Worm (Caenorhabditis elegans): ENCODE measurements around the gene F14H8.8.

Gene F14H8.8

DNA sequence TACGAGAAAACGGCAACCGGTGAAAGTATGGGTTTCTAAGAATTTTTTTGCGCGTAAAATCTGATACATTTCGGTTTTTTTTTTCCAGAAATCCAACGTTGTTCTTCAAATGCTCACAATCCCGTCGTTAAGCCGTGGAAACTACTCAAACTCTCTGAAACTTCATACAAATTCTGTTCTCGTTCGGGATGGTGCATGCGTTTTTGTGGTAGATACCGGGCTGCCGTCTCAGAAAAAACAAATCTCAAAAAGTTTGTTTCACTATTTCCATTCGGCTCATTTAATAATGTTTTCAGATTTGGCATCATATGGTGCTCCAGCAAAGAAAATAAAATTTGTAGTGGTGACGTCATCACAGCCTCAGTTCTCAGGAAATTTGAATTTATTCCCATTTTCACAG, 25.5 kb downstream of the F14H8.8 start:
- TF ChIP-seq him-1 (tag; optimal IDR thresholded peaks at IDR 0.05): no peak
- TF ChIP-seq dao-5 (tag; optimal IDR thresholded peaks at IDR 0.05): no peak
- TF ChIP-seq W03F9.2 (tag; optimal IDR thresholded peaks at IDR 0.05): no peak

- no peak for TF ChIP-seq W03F9.2 (tag; optimal IDR thresholded peaks at IDR 0.05)
- TF ChIP-seq dao-5 (tag; optimal IDR thresholded peaks at IDR 0.05): no peak
- no peak for TF ChIP-seq him-1 (tag; optimal IDR thresholded peaks at IDR 0.05)
These were observed 26.6 kb downstream of the F14H8.8 start, which contains the start of gene C25D7.16 for ce11 chrV:15055873-15056272. Gene C25D7.16 (plus strand): TSS chrV:15056173.

DNA sequence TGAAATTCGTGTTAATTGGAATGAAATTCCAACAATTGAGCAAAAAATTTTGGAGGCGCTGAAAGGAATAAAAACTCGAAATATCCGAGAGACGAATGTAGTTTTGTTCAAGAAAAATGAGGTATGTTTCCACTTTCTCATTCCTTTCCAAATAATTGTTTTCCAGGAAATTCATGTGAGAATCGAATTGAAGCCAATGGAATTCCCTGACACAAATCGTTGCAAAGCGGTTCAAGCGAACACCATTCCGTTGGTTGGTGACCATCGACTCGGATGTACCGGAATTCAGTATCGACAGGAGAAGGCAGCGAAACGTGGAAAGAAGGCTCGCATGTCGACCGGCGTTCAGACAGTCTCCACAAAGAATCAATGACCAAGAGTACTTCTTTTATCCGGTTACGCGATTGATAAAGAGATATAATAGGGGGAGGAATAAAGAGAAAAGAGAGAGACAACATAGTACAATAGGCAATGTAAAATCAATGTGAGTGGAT, 27.1 kb downstream of the F14H8.8 start:
- TF ChIP-seq him-1 (tag; optimal IDR thresholded peaks at IDR 0.05): no peak
- TF ChIP-seq dao-5 (tag; optimal IDR thresholded peaks at IDR 0.05): no peak
- TF ChIP-seq W03F9.2 (tag; optimal IDR thresholded peaks at IDR 0.05): no peak

ce11 chrV:15057724-15058123, 28.5 kb downstream of the F14H8.8 start:
- TF ChIP-seq him-1 (tag; optimal IDR thresholded peaks at IDR 0.05): no peak
- TF ChIP-seq W03F9.2 (tag; optimal IDR thresholded peaks at IDR 0.05): no peak
- no peak for TF ChIP-seq dao-5 (tag; optimal IDR thresholded peaks at IDR 0.05)

- no peak for TF ChIP-seq W03F9.2 (tag; optimal IDR thresholded peaks at IDR 0.05)
- TF ChIP-seq him-1 (tag; optimal IDR thresholded peaks at IDR 0.05): no peak
- no peak for TF ChIP-seq dao-5 (tag; optimal IDR thresholded peaks at IDR 0.05)
These were observed 29.2 kb downstream of the F14H8.8 start for ce11 chrV:15058423-15058822.

- no peak for TF ChIP-seq W03F9.2 (tag; optimal IDR thresholded peaks at IDR 0.05)
- TF ChIP-seq him-1 (tag; optimal IDR thresholded peaks at IDR 0.05): no peak
- no peak for TF ChIP-seq dao-5 (tag; optimal IDR thresholded peaks at IDR 0.05)
These were observed 29.7 kb downstream of the F14H8.8 start for ce11 chrV:15058965-15059364.

DNA sequence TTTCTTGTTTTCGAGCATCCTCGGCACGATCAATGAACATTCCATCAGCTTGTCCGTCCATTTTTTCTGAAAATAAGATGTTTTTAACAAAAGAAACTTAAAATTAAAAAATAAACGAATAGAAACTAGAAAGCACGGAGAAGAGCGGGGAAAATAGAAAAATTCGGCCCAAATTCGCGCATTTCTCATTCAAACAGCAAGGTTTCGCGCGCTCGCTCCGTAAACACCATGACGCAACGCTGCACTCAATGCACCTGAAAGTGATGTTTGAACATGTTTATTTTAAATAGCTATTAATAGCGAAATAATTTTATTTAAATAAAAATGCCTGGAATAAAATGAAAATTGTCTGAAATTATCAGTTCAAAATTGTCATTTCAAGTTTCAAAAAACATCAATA, 30.3 kb downstream of the F14H8.8 start, which contains the start of the genes mcm-3 and C25D7.15:
Gene mcm-3 (minus strand): TSS at position 66 of the 400 bp plus-strand sequence.
Gene C25D7.15 (plus strand): TSS at position 275 of the 400 bp plus-strand sequence.
- peak; percentile 32 for TF ChIP-seq W03F9.2 (tag; optimal IDR thresholded peaks at IDR 0.05)
- no peak for TF ChIP-seq him-1 (tag; optimal IDR thresholded peaks at IDR 0.05)

DNA sequence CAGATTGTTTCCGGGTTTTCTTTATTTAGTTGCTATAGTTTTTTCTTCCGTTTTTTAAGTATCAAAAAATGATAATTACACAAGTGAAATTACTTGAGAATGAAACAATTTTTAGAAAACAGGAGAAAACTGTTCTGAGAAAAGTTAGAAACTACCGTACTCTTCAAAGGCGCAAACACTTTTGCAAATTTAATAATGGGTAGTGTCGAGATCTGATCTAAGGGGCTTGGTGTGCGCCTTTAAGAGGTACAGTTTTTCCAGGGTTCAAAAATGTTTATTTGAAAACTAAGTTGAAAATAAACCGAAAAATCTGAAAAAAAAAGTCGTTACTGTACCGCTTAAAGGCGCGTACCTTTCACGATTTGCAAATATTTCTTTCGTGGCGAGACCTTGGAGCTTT, 31.3 kb downstream of the F14H8.8 start:
- TF ChIP-seq him-1 (tag; optimal IDR thresholded peaks at IDR 0.05): no peak
- TF ChIP-seq W03F9.2 (tag; optimal IDR thresholded peaks at IDR 0.05): no peak
- TF ChIP-seq dao-5 (tag; optimal IDR thresholded peaks at IDR 0.05): no peak

DNA sequence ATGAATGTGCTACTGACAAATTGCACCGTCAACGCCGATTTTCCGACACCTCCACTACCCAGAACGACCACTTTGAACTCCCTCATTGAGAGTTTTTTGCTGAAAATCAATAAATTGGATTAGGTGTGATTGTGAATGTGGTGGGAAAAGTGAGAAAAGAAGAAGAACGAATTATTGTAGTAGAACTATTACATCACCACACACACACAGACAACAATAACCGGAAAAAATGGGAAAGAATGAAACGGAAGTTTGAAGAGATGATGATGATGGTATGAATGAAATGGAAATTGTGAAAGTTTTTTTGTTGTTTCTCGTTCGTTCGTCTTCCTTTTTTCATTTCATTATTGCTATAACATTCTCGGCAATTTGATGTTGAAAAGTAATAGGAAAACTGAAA, 34.7 kb downstream of the F14H8.8 start, which contains the start of gene rap-2:
Gene rap-2 (minus strand): TSS at position 101 of the 400 bp plus-strand sequence.
- no peak for TF ChIP-seq W03F9.2 (tag; optimal IDR thresholded peaks at IDR 0.05)
- no peak for TF ChIP-seq dao-5 (tag; optimal IDR thresholded peaks at IDR 0.05)
- no peak for TF ChIP-seq him-1 (tag; optimal IDR thresholded peaks at IDR 0.05)

ce11 chrV:15065068-15065744, 35.9 kb downstream of the F14H8.8 start, which contains the start of gene C25D7.9:
Gene C25D7.9 (plus strand): TSS chrV:15065135.
- TF ChIP-seq W03F9.2 (tag; optimal IDR thresholded peaks at IDR 0.05): no peak
- no peak for TF ChIP-seq dao-5 (tag; optimal IDR thresholded peaks at IDR 0.05)
- TF ChIP-seq him-1 (tag; optimal IDR thresholded peaks at IDR 0.05): no peak

DNA sequence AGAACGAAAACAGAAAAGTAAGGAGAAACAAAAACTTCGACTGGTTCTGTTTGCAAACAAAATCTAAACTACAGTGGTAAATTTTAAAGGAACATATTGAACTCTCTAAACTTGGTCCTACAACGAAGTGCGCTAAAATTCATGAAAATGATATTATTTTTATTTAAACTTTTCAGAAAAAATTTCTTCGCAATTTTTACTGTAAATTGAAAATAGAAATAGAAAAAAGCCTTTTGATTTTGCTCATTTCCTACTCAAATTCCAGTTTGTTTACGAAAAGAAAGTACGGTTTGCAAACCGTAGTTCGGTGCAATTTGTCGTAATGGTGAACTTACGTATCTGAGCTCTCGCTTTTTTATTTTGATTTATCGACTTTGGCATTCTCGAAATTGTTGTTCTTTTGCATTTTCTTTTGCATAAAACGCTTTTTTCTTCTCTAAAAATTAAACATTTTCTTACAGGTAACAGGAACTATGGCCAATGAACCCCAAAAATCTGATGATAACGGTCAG, 36.6 kb downstream of the F14H8.8 start, which contains the start of gene otub-1:
Gene otub-1 (plus strand): TSS at position 462 of the 512 bp plus-strand sequence.
- TF ChIP-seq W03F9.2 (tag; optimal IDR thresholded peaks at IDR 0.05): no peak
- no peak for TF ChIP-seq him-1 (tag; optimal IDR thresholded peaks at IDR 0.05)
- TF ChIP-seq dao-5 (tag; optimal IDR thresholded peaks at IDR 0.05): no peak

- no peak for TF ChIP-seq dao-5 (tag; optimal IDR thresholded peaks at IDR 0.05)
- TF ChIP-seq W03F9.2 (tag; optimal IDR thresholded peaks at IDR 0.05): no peak
- TF ChIP-seq him-1 (tag; optimal IDR thresholded peaks at IDR 0.05): no peak
These were observed 37.9 kb downstream of the F14H8.8 start, which contains the start of gene C25D7.10 for ce11 chrV:15067165-15067564. Gene C25D7.10 (plus strand): TSS chrV:15067465.

DNA sequence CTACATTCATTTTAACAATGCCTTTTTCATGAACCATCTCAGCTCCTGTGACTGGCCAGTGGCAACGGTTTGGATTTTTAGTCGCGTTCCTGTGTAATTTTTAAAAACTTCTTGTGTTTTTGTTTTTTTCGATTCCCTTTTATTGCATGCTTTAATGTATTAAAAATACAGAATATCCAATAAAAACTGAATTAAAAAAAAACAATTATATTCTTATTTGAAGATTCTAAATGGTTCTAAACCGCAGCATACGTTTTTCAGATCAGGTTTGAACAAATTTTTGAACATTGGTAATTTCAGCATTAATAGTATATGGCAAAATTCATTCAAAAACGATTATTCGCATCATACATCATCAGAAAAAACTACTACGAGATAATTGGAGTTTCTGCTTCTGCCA, 39.1 kb downstream of the F14H8.8 start, which contains the start of gene dnj-3:
Gene dnj-3 (plus strand): TSS at position 301 of the 400 bp plus-strand sequence.
- TF ChIP-seq W03F9.2 (tag; optimal IDR thresholded peaks at IDR 0.05) (no peak), him-1 (tag; optimal IDR thresholded peaks at IDR 0.05) (no peak), dao-5 (tag; optimal IDR thresholded peaks at IDR 0.05) (no peak)

DNA sequence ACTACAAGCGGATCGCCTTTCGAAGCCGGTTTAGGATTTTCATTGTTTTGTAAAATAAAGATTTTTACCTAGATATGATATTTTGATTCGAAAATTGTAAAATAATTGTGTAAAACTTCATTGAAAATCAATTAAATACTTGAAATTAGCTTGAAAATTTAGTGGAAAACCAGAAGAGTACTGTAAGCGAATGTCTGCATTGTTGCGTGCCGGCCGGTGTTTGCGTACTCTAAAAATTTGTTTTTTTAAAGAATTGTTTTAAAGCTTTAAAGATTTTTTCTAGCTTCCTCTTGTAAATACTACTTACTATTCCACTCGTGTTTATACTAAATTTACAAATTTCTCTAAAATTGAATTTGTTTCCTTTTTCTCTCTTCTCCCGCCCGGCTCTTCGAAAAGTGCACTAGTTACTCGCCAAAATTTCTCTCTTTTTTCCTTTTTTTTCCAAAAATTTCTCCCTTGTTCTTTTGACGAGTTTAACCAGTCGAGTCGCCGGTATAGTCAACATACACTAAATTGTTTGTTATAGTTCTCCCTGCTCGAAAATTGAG, 40.2 kb downstream of the F14H8.8 start:
- TF ChIP-seq W03F9.2 (tag; optimal IDR thresholded peaks at IDR 0.05): no peak
- TF ChIP-seq dao-5 (tag; optimal IDR thresholded peaks at IDR 0.05): no peak
- TF ChIP-seq him-1 (tag; optimal IDR thresholded peaks at IDR 0.05): no peak
